Fruit fly (Drosophila melanogaster): ENCODE data around the gene gammaSnap2.

gammaSnap2 gene

DNA sequence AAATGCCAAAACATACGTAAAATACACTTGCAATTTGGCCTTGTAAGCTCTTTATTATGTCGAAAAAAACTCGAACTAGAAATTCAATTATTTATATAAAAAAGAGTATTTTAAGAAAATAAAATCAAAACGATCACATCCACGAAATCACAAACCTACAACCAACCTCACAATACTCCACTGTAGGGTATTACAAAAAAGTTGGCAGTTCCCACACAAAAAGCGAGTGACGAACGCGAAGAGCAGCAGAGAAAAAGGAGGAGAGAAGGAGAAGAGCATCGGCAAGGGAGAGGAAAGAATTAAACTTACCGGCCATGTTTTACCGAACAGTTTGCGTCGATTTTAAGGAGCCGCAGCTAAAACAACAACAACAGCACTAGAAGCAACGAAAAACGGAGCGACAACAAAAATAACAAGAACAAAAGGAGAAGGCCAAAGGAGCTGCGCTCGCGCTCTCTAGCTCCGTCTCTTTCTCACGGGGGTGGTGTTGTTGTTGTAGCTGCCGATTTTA lies 11.8 kb upstream of the gammaSnap2 start (continued):
- TF ChIP-seq pdm3 (GFP tag; optimal IDR thresholded peaks at IDR 0.05): peak; percentile 49
- no peak for TF ChIP-seq Lpt (GFP tag; optimal IDR thresholded peaks at IDR 0.05)
- peak; percentile 36 for TF ChIP-seq dsx (GFP tag; optimal IDR thresholded peaks at IDR 0.05; ENCODE audit: poor library complexity, severe bottlenecking)
- peak; percentile 12 for TF ChIP-seq Ets96B (tag; optimal IDR thresholded peaks at IDR 0.05)
- TF ChIP-seq CG6163 (GFP tag; IDR thresholded peaks at IDR 0.05): peak; percentile 63
- peak; percentile 51 for TF ChIP-seq CG8632 (GFP tag; optimal IDR thresholded peaks at IDR 0.05)
- peak; percentile 15 for TF ChIP-seq CG6276 (GFP tag; optimal IDR thresholded peaks at IDR 0.05)
- peak; percentile 24 for TF ChIP-seq CG6792 (GFP tag; optimal IDR thresholded peaks at IDR 0.05)

dm6 chr3R:10130975-10131529 lies 9.9 kb upstream of the gammaSnap2 start:
- peak; percentile 80 for TF ChIP-seq fkh (GFP tag; optimal IDR thresholded peaks at IDR 0.05)
- TF ChIP-seq CG16779 (tag; optimal IDR thresholded peaks at IDR 0.05): no peak

DNA sequence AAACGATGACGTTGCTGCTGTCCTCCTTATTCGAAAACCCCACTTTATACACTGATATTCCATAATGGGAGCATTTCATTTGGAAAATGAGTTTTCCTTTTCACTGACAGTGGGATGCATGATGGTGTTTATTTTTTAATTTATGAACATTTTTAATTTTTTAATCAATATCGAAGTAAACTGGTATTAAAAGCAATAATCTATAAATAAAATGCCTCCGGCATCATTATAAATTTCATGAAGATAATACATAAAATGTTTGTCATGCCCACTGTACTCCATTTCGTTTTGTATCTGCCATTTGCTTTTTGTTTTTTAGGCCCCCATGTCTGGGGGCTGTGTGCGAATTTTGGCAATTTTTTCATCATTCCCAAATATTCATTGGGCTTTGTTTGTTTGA lies 8.9 kb upstream of the gammaSnap2 start:
- TF ChIP-seq CG9139 (GFP tag; optimal IDR thresholded peaks at IDR 0.05): no peak
- peak; percentile 25 for TF ChIP-seq dsx (GFP tag; optimal IDR thresholded peaks at IDR 0.05; ENCODE audit: poor library complexity, severe bottlenecking)
- peak; percentile 63 for TF ChIP-seq CG31627 (GFP tag; optimal IDR thresholded peaks at IDR 0.05)
- peak; percentile 58 for TF ChIP-seq CG8632 (GFP tag; optimal IDR thresholded peaks at IDR 0.05)
- peak; percentile 92 for TF ChIP-seq CG15336 (GFP tag; IDR thresholded peaks at IDR 0.05)
- no peak for TF ChIP-seq fd85E (GFP tag; optimal IDR thresholded peaks at IDR 0.05)
- peak; percentile 93 for TF ChIP-seq Eip78C (GFP tag)
- TF ChIP-seq fd59A (GFP tag; optimal IDR thresholded peaks at IDR 0.05): no peak
- no peak for TF ChIP-seq Eip93F (GFP tag; optimal IDR thresholded peaks at IDR 0.05)
- TF ChIP-seq CG1621 (tag; optimal IDR thresholded peaks at IDR 0.05): no peak
- TF ChIP-seq Ets21C (GFP tag; optimal IDR thresholded peaks at IDR 0.05): peak; percentile 26
- TF ChIP-seq achi (GFP tag; optimal IDR thresholded peaks at IDR 0.05): peak; percentile 70
- peak; percentile 1 for TF ChIP-seq CG11762 (GFP tag; optimal IDR thresholded peaks at IDR 0.05; ENCODE audit: insufficient read depth)
- TF ChIP-seq spab (GFP tag; optimal IDR thresholded peaks at IDR 0.05): no peak
- TF ChIP-seq Sox14 (GFP tag; optimal IDR thresholded peaks at IDR 0.05): peak; percentile 53
- peak; percentile 66 for TF ChIP-seq topi (GFP tag; optimal IDR thresholded peaks at IDR 0.05)
- TF ChIP-seq CG7368 (GFP tag; optimal IDR thresholded peaks at IDR 0.05): no peak
- TF ChIP-seq Sox102F (GFP tag; optimal IDR thresholded peaks at IDR 0.05): peak; percentile 60
- TF ChIP-seq dac (GFP tag; optimal IDR thresholded peaks at IDR 0.05): no peak
- TF ChIP-seq acj6 (GFP tag; optimal IDR thresholded peaks at IDR 0.05): peak; percentile 54
- TF ChIP-seq CG6808 (GFP tag; optimal IDR thresholded peaks at IDR 0.05): no peak
- TF ChIP-seq Gug (GFP tag; IDR thresholded peaks at IDR 0.05): peak; percentile 63
- peak; percentile 70 for TF ChIP-seq CG3919 (GFP tag; optimal IDR thresholded peaks at IDR 0.05)
- peak; percentile 70 for TF ChIP-seq Lpt (GFP tag; optimal IDR thresholded peaks at IDR 0.05)
- peak; percentile 16 for TF ChIP-seq vri (GFP tag; optimal IDR thresholded peaks at IDR 0.05)
- TF ChIP-seq CG6163 (GFP tag; IDR thresholded peaks at IDR 0.05): no peak; the same call in none of the 3 replicates
- no peak for TF ChIP-seq fkh (GFP tag; optimal IDR thresholded peaks at IDR 0.05)
- TF ChIP-seq Met (GFP tag; optimal IDR thresholded peaks at IDR 0.05): peak; percentile 66
- peak; percentile 76 for TF ChIP-seq OdsH (GFP tag; optimal IDR thresholded peaks at IDR 0.05)
- peak; percentile 32 for TF ChIP-seq CG11902 (GFP tag; optimal IDR thresholded peaks at IDR 0.05)
- peak; percentile 54 for TF ChIP-seq cyc (GFP tag; optimal IDR thresholded peaks at IDR 0.05)
- peak; percentile 64 for TF ChIP-seq CG4318 (GFP tag; optimal IDR thresholded peaks at IDR 0.05)
- TF ChIP-seq CG8319 (GFP tag; optimal IDR thresholded peaks at IDR 0.05): peak; percentile 51
- peak; percentile 47 for TF ChIP-seq Ets96B (tag; optimal IDR thresholded peaks at IDR 0.05)
- no peak for TF ChIP-seq CG16779 (tag; optimal IDR thresholded peaks at IDR 0.05)
- TF ChIP-seq CG6854 (GFP tag; optimal IDR thresholded peaks at IDR 0.05): no peak
- peak; percentile 65 for TF ChIP-seq Smox (GFP tag; optimal IDR thresholded peaks at IDR 0.05)
- peak in 1 of 2 experiments; percentile 67 for TF ChIP-seq salr (GFP tag; optimal IDR thresholded peaks at IDR 0.05)
- TF ChIP-seq net (GFP tag; optimal IDR thresholded peaks at IDR 0.05): peak; percentile 78
- TF ChIP-seq Hr4 (GFP tag; optimal IDR thresholded peaks at IDR 0.05): peak; percentile 89
- peak; percentile 76 for TF ChIP-seq esn (GFP tag; optimal IDR thresholded peaks at IDR 0.05)
- TF ChIP-seq CG8119 (GFP tag; IDR thresholded peaks at IDR 0.05): peak; percentile 92
- TF ChIP-seq eg (GFP tag; IDR thresholded peaks at IDR 0.05): peak; percentile 93
- peak; percentile 76 for TF ChIP-seq pdm3 (GFP tag; optimal IDR thresholded peaks at IDR 0.05)

Data from whole organism, prepupa.